Worm (Caenorhabditis elegans): ENCODE measurements around the gene daf-5.

DNA sequence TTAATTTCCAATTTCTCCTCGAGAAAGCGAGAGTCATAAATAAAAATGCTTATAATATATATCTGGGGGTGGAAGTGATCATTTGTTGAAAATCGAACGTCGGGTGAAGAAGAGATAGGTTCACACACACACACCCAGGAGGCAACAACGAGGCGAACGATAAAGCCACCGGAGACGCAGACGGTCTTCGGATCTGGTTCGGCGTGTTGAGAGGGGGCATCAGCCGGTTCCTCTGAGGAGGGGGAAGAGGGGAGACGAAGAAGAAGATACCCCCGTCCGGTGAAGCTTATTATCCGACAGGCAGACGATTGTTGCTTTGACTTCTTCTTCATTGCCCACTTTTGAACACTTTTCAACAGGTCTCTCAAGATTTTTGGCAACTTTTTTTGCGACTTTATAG, 47.3 kb downstream of the daf-5 start:
- TF ChIP-seq him-1 (tag; optimal IDR thresholded peaks at IDR 0.05) (no peak), W03F9.2 (tag; optimal IDR thresholded peaks at IDR 0.05) (no peak), dao-5 (tag; optimal IDR thresholded peaks at IDR 0.05) (no peak)
